Worm (Caenorhabditis elegans): ENCODE measurements around the gene F28H7.2.

DNA sequence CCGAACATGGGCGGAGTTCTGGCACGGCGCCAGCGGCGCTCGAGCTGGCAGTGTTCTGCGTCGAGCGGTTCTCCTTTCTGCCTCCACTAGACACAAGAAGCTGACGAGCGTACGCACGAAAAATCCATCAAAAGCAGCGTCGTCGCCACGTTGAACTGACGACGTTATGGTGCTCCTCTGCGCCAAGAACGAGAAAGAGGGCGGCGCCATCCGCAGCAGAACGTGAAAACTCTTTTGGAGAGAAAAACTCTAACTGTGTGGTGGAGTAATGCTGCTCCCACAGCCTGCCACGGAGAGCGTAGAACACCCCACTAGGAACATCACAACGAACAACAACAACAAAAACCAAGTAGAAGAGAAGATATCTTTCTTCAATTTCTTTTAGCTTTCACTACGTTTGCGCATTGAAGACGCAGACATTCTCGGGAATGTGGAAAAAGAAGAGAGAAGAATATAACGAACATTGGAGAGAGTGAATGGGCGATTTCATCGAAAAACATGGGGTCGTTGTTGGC, 25.7 kb upstream of the F28H7.2 start:
- TF ChIP-seq unc-39 (tag; optimal IDR thresholded peaks at IDR 0.05) (no peak), ztf-11 (tag; optimal IDR thresholded peaks at IDR 0.05) (no peak), elt-3 (tag; optimal IDR thresholded peaks at IDR 0.05) (no peak), ces-1 (GFP tag; optimal IDR thresholded peaks at IDR 0.05) (no peak), unc-62 (GFP tag; optimal IDR thresholded peaks at IDR 0.05) (peak; percentile 8), elt-1 (tag; optimal IDR thresholded peaks at IDR 0.05; ENCODE audit: borderline replicate concordance, insufficient read depth) (no peak), tbx-8 (GFP tag; optimal IDR thresholded peaks at IDR 0.05) (no peak), nhr-12 (tag; optimal IDR thresholded peaks at IDR 0.05) (no peak), cnd-1 (tag; optimal IDR thresholded peaks at IDR 0.05) (no peak), flh-1 (GFP tag; optimal IDR thresholded peaks at IDR 0.05) (no peak), nhr-28 (tag; optimal IDR thresholded peaks at IDR 0.05) (no peak), lin-13 (tag; optimal IDR thresholded peaks at IDR 0.05) (no peak), hlh-1 (tag; optimal IDR thresholded peaks at IDR 0.05) (peak; percentile 66)

Data from whole organism, mixed stage, embryonic.